Fruit fly (Drosophila melanogaster): Measurements from ENCODE around the gene RanGAP.

DNA sequence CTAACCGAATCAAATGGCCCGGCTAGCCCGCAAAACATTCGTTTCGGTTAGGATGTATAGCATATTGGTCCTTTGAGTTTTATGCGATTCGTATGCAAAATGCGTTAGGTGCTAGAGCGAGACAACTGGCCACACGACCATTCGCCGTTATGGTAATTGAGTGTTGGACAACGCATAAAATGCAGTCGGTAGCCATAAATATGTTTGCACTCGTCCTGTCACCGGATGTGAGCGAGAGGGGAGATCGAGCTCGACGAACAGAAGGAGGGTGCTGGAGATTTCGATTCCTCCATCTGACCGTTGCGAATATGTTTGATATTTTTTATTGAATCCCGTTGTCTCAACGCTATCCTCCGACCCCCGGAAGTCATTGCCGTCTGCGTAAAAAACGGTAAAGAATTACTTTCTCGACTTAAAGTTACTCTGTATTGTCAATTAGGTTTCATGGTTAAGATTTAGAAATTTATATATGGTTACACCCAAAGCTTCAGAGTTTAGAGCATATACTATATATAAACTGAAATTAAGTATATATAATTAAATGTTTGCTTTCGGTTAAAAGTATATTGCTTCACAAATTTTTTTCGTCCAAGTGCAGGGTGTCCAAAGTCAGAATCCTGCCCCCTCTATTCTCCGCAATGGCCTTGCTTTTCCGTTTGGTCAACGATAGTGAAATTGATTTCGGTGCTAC is 16.3 kb downstream of the RanGAP start:
- TF ChIP-seq brk (GFP tag; optimal IDR thresholded peaks at IDR 0.05) (no peak), jim (GFP tag; optimal IDR thresholded peaks at IDR 0.05) (no peak), Dfd (GFP tag; optimal IDR thresholded peaks at IDR 0.05) (no peak), Myc (optimal IDR thresholded peaks at IDR 0.05) (no peak), woc (GFP tag; optimal IDR thresholded peaks at IDR 0.05) (no peak), usp (GFP tag; optimal IDR thresholded peaks at IDR 0.05) (no peak), CG9705 (GFP tag; optimal IDR thresholded peaks at IDR 0.05) (no peak), ey (GFP tag; optimal IDR thresholded peaks at IDR 0.05) (no peak), Vsx2 (GFP tag; optimal IDR thresholded peaks at IDR 0.05; ENCODE audit: partially characterized antibody) (no peak), lola (GFP tag; optimal IDR thresholded peaks at IDR 0.05) (no peak), fru (GFP tag; optimal IDR thresholded peaks at IDR 0.05) (no peak), HLH106 (tag; optimal IDR thresholded peaks at IDR 0.05) (no peak)
